Worm (Caenorhabditis elegans) whole organism, L4 larva: ENCODE results near the gene T14B4.20.

Experiments used
- F10B5.3 ChIP-seq: sonication (generic microtip); optimal IDR thresholded peaks from 2 replicates; lab custom pipeline; 2016; ENCODE audit warnings: mild to moderate bottlenecking, missing genetic modification characterization, missing compliant biosample characterization
- F37D6.2 ChIP-seq: sonication (generic microtip); optimal IDR thresholded peaks from 2 replicates; lab custom pipeline; 2016; ENCODE audit warnings: mild to moderate bottlenecking, missing genetic modification characterization, missing compliant biosample characterization
- T20F7.1 ChIP-seq: fragments of 200-800 bp; sonication (Bioruptor generic); optimal IDR thresholded peaks from 2 replicates; lab custom pipeline; 2018; ENCODE audit warnings: mild to moderate bottlenecking, missing genetic modification characterization, missing compliant biosample characterization
- T26A8.4 ChIP-seq: fragments of 200-800 bp; sonication (Bioruptor generic); IDR thresholded peaks from 2 replicates; pipeline ENCODE4 v1.3.6; 2022; ENCODE audit warnings: missing genetic modification characterization, missing compliant biosample characterization
- Y48G9A.11 ChIP-seq: fragments of 200-800 bp; sonication (Bioruptor generic); IDR thresholded peaks from 2 replicates; pipeline ENCODE4 v1.3.6; 2022; ENCODE audit warnings: missing genetic modification reagents, missing genetic modification characterization, missing compliant biosample characterization
- Y5F2A.4 ChIP-seq: fragments of 200-800 bp; sonication (Bioruptor generic); optimal IDR thresholded peaks from 2 replicates; lab custom pipeline; 2018; ENCODE audit warnings: mild to moderate bottlenecking, missing genetic modification characterization, missing compliant biosample characterization
- Y75B8A.6 ChIP-seq: fragments of 200-800 bp; sonication (Bioruptor generic); IDR thresholded peaks from 2 replicates; pipeline ENCODE4 v1.3.6; 2022; ENCODE audit warnings: missing genetic modification reagents, missing genetic modification characterization, missing compliant biosample characterization
- ZK337.2 ChIP-seq: fragments of 200-800 bp; sonication (Bioruptor generic); IDR thresholded peaks from 2 replicates; pipeline ENCODE4 v1.3.6; 2022; ENCODE audit warnings: missing genetic modification reagents, missing genetic modification characterization, missing compliant biosample characterization
- ama-1 ChIP-seq: fragments of 150-350 bp; optimal IDR thresholded peaks from 2 replicates; lab custom pipeline; 2014; ENCODE audit warnings: inconsistent platforms, mixed read lengths
- arid-1 ChIP-seq: fragments of 200-800 bp; sonication (Bioruptor generic); conservative IDR thresholded peaks from 2 replicates; pipeline ENCODE4 v1.3.6; 2022; ENCODE audit warnings: missing genetic modification reagents, missing genetic modification characterization, missing compliant biosample characterization
- attf-4 ChIP-seq: sonication (generic microtip); optimal IDR thresholded peaks from 3 replicates; lab custom pipeline; 2017; ENCODE audit warnings: missing biosample characterization, missing genetic modification characterization
- ceh-28 ChIP-seq: fragments of 150-350 bp; optimal IDR thresholded peaks from 2 replicates; lab custom pipeline; 2014; ENCODE audit warnings: missing biosample characterization, missing genetic modification reagents, missing genetic modification characterization
- ceh-62 ChIP-seq: sonication (generic microtip); optimal IDR thresholded peaks from 2 replicates; lab custom pipeline; 2017; ENCODE audit warnings: missing biosample characterization, missing genetic modification characterization
- ceh-82 ChIP-seq: sonication (generic microtip); optimal IDR thresholded peaks from 2 replicates; lab custom pipeline; 2017; ENCODE audit warnings: missing biosample characterization, missing genetic modification characterization
- ces-1 ChIP-seq: fragments of 150-350 bp; sonication (generic microtip); optimal IDR thresholded peaks from 4 replicates; lab custom pipeline; 2014; ENCODE audit warnings: missing biosample characterization, missing genetic modification reagents, missing genetic modification characterization
- daf-16 ChIP-seq, 3 experiments: sonication (generic microtip); optimal IDR thresholded peaks; 2 replicates each; lab custom pipeline; 2016 to 2017; ENCODE audit warnings: missing genetic modification characterization in 3 of 3, missing genetic modification reagents in 3 of 3, mild to moderate bottlenecking in 2 of 3, missing compliant biosample characterization in 2 of 3, missing biosample characterization in 1 of 3, moderate library complexity in 1 of 3
- daf-8 ChIP-seq: fragments of 200-800 bp; sonication (Bioruptor generic); IDR thresholded peaks from 2 replicates; pipeline ENCODE4 v1.3.6; 2022; ENCODE audit warnings: missing genetic modification characterization, missing compliant biosample characterization
- dmd-9 ChIP-seq: fragments of 200-800 bp; sonication (Bioruptor generic); IDR thresholded peaks from 2 replicates; pipeline ENCODE4 v1.3.6; 2022; ENCODE audit warnings: missing genetic modification reagents, missing genetic modification characterization, missing compliant biosample characterization
- duxl-1 ChIP-seq: sonication (generic microtip); optimal IDR thresholded peaks from 2 replicates; lab custom pipeline; 2016; ENCODE audit warnings: mild to moderate bottlenecking, missing genetic modification characterization, moderate library complexity, missing compliant biosample characterization; ENCODE audit not compliant: poor library complexity
- dve-1 ChIP-seq: sonication (generic microtip); optimal IDR thresholded peaks from 2 replicates; lab custom pipeline; 2017; ENCODE audit warnings: antibody characterized with exemption, mild to moderate bottlenecking, missing genetic modification characterization, missing compliant biosample characterization; ENCODE audit not compliant: insufficient read depth
- egl-43 ChIP-seq: fragments of 200-800 bp; sonication (Bioruptor generic); IDR thresholded peaks from 2 replicates; pipeline ENCODE4 v1.3.6; 2022; ENCODE audit warnings: missing genetic modification reagents, missing genetic modification characterization, missing compliant biosample characterization
- fkh-10 ChIP-seq: fragments of 150-350 bp; optimal IDR thresholded peaks from 2 replicates; lab custom pipeline; 2014; ENCODE audit warnings: missing biosample characterization, missing genetic modification reagents, missing genetic modification characterization
- fos-1 ChIP-seq: fragments of 150-350 bp; optimal IDR thresholded peaks from 2 replicates; lab custom pipeline; 2014; ENCODE audit warnings: missing biosample characterization, missing genetic modification characterization
- hlh-11 ChIP-seq: fragments of 200-800 bp; sonication (Bioruptor generic); optimal IDR thresholded peaks from 2 replicates; lab custom pipeline; 2018; ENCODE audit warnings: mild to moderate bottlenecking, missing genetic modification characterization, missing compliant biosample characterization
- hmg-1.1 ChIP-seq: fragments of 200-800 bp; sonication (Bioruptor generic); IDR thresholded peaks from 2 replicates; pipeline ENCODE4 v1.3.6; 2022; ENCODE audit warnings: missing genetic modification reagents, missing genetic modification characterization, missing compliant biosample characterization
- lin-38 ChIP-seq: fragments of 200-800 bp; sonication (Bioruptor generic); IDR thresholded peaks from 2 replicates; pipeline ENCODE4 v1.3.6; 2022; ENCODE audit warnings: missing genetic modification reagents, missing genetic modification characterization, missing compliant biosample characterization
- mdl-1 ChIP-seq, 2 experiments: fragments of 150-350 bp in 1 of 2; sonication (generic microtip) in 1 of 2; optimal IDR thresholded peaks; 2 replicates each; lab custom pipeline; 2014 to 2017; ENCODE audit warnings: missing biosample characterization in 2 of 2, missing genetic modification characterization in 2 of 2
- mxl-2 ChIP-seq: fragments of 200-800 bp; sonication (Bioruptor generic); conservative IDR thresholded peaks from 2 replicates; pipeline ENCODE4 v1.3.6; 2022; ENCODE audit warnings: missing genetic modification reagents, missing genetic modification characterization, missing compliant biosample characterization
- mxl-3 ChIP-seq: fragments of 200-800 bp; sonication (Bioruptor generic); optimal IDR thresholded peaks from 2 replicates; lab custom pipeline; 2018; ENCODE audit warnings: mild to moderate bottlenecking, missing genetic modification characterization, missing compliant biosample characterization
- nhr-102 ChIP-seq: sonication (generic microtip); optimal IDR thresholded peaks from 2 replicates; lab custom pipeline; 2016; ENCODE audit warnings: mild to moderate bottlenecking, missing genetic modification characterization, moderate library complexity, missing compliant biosample characterization
- nhr-11 ChIP-seq: fragments of 150-350 bp; optimal IDR thresholded peaks from 2 replicates; lab custom pipeline; 2014; ENCODE audit warnings: missing biosample characterization, missing genetic modification characterization
- nhr-111 ChIP-seq: fragments of 200-800 bp; sonication (Bioruptor generic); optimal IDR thresholded peaks from 2 replicates; lab custom pipeline; 2018; ENCODE audit warnings: mild to moderate bottlenecking, missing genetic modification characterization, missing compliant biosample characterization
- nhr-237 ChIP-seq: sonication (generic microtip); optimal IDR thresholded peaks from 2 replicates; lab custom pipeline; 2017; ENCODE audit warnings: missing biosample characterization, missing genetic modification characterization
- nhr-28 ChIP-seq: fragments of 150-350 bp; optimal IDR thresholded peaks from 2 replicates; lab custom pipeline; 2014; ENCODE audit warnings: missing biosample characterization, missing genetic modification characterization
- nhr-6 ChIP-seq: fragments of 150-350 bp; optimal IDR thresholded peaks from 2 replicates; lab custom pipeline; 2014; ENCODE audit warnings: missing biosample characterization, missing genetic modification characterization
- nhr-76 ChIP-seq: fragments of 150-350 bp; optimal IDR thresholded peaks from 2 replicates; lab custom pipeline; 2014; ENCODE audit warnings: missing biosample characterization, missing genetic modification characterization
- nhr-77 ChIP-seq: fragments of 150-350 bp; optimal IDR thresholded peaks from 2 replicates; lab custom pipeline; 2014; ENCODE audit warnings: missing biosample characterization, missing genetic modification characterization
- set-16 ChIP-seq: fragments of 200-800 bp; sonication (Bioruptor generic); IDR thresholded peaks from 2 replicates; pipeline ENCODE4 v1.3.6; 2022; ENCODE audit warnings: missing genetic modification reagents, missing genetic modification characterization, missing compliant biosample characterization
- spr-3 ChIP-seq: fragments of 200-800 bp; sonication (Bioruptor generic); optimal IDR thresholded peaks from 2 replicates; lab custom pipeline; 2018; ENCODE audit warnings: mild to moderate bottlenecking, missing genetic modification characterization, missing compliant biosample characterization
- tag-97 ChIP-seq: fragments of 200-800 bp; sonication (Bioruptor generic); IDR thresholded peaks from 2 replicates; pipeline ENCODE4 v1.3.6; 2022; ENCODE audit warnings: missing genetic modification characterization, missing compliant biosample characterization
- unc-130 ChIP-seq: sonication (generic microtip); optimal IDR thresholded peaks from 2 replicates; lab custom pipeline; 2016; ENCODE audit warnings: missing genetic modification reagents, missing genetic modification characterization, missing compliant biosample characterization
- unc-39 ChIP-seq: sonication (generic microtip); optimal IDR thresholded peaks from 2 replicates; lab custom pipeline; 2017; ENCODE audit warnings: missing biosample characterization, missing genetic modification characterization
- unc-62 ChIP-seq, 3 experiments: fragments of 150-350 bp in 1 of 3; sonication (generic microtip); optimal IDR thresholded peaks in 2 of 3; peaks in 1 of 3; 1 replicate in 1 of 3; 2 replicates in 2 of 3; lab custom pipeline; 2014 to 2017; ENCODE audit warnings: missing biosample characterization in 3 of 3, missing genetic modification characterization in 3 of 3, missing genetic modification reagents in 3 of 3, missing genotype in 1 of 3
- vab-7 ChIP-seq: fragments of 200-800 bp; sonication (Bioruptor generic); IDR thresholded peaks from 2 replicates; pipeline ENCODE4 v1.3.6; 2022; ENCODE audit warnings: missing genetic modification reagents, missing genetic modification characterization, missing compliant biosample characterization
- zfp-2 ChIP-seq: sonication (generic microtip); optimal IDR thresholded peaks from 2 replicates; lab custom pipeline; 2016; ENCODE audit warnings: mild to moderate bottlenecking, missing genetic modification characterization, missing compliant biosample characterization
- zip-11 ChIP-seq: fragments of 200-800 bp; sonication (Bioruptor generic); IDR thresholded peaks from 2 replicates; pipeline ENCODE4 v1.3.6; 2022; ENCODE audit warnings: missing genetic modification characterization, missing compliant biosample characterization

T14B4.20 gene

ce11 chrII:6734674-6735073 is 18.0 kb downstream of the T14B4.20 start, which contains the start of gene T14B4.3 (continued):
- TF ChIP-seq nhr-102 (tag; lab: Kevin White, UChicago) (no peak), tag-97 (GFP tag; lab: Robert Waterston, UW) (no peak), unc-130 (peak; percentile 76), attf-4 (tag; lab: Kevin White, UChicago) (no peak), nhr-11 (tag; lab: Kevin White, UChicago) (peak; percentile 45), dmd-9 (GFP tag; lab: Robert Waterston, UW) (no peak), F37D6.2 (tag; lab: Kevin White, UChicago) (no peak), nhr-237 (tag; lab: Kevin White, UChicago) (no peak), Y5F2A.4 (GFP tag; lab: Kevin White, UChicago) (no peak), F10B5.3 (tag; lab: Kevin White, UChicago) (no peak), spr-3 (GFP tag; lab: Kevin White, UChicago) (no peak), nhr-77 (tag; lab: Kevin White, UChicago) (peak; percentile 77), arid-1 (GFP tag; lab: Robert Waterston, UW) (no peak)

- TF ChIP-seq nhr-111 (GFP tag; lab: Kevin White, UChicago) (no peak), lin-38 (GFP tag; lab: Robert Waterston, UW) (peak; percentile 53)
- TF ChIP-seq, all 104 proteins: peak for 1
Measured at ce11 chrII:6736066-6736465, 19.4 kb downstream of the T14B4.20 start, which contains the start of gene mrps-18.C. Gene mrps-18.C (plus strand): TSS chrII:6736203.

ce11 chrII:6736604-6737003 is 19.9 kb downstream of the T14B4.20 start, which contains the start of gene T14B4.1:
Gene T14B4.1 (plus strand): TSS chrII:6736904.
- TF ChIP-seq Y48G9A.11 (GFP tag; lab: Robert Waterston, UW) (no peak), dmd-9 (GFP tag; lab: Robert Waterston, UW) (no peak), ceh-82 (tag; lab: Kevin White, UChicago) (no peak), T26A8.4 (GFP tag; lab: Robert Waterston, UW) (no peak), set-16 (no peak), fos-1 (tag; lab: Kevin White, UChicago) (no peak), F10B5.3 (tag; lab: Kevin White, UChicago) (no peak), ceh-28 (tag; lab: Kevin White, UChicago) (no peak), nhr-76 (no peak), ama-1 (lab: Kevin White, UChicago) (no peak), fkh-10 (GFP tag; lab: Kevin White, UChicago) (no peak), attf-4 (tag; lab: Kevin White, UChicago) (no peak), F37D6.2 (tag; lab: Kevin White, UChicago) (no peak), dve-1 (no peak), zip-11 (GFP tag; lab: Robert Waterston, UW) (no peak), duxl-1 (no peak), unc-39 (tag; lab: Kevin White, UChicago) (no peak)

- TF ChIP-seq mxl-3 (GFP tag; lab: Kevin White, UChicago) (peak; percentile 59), nhr-6 (tag; lab: Kevin White, UChicago) (no peak), ZK337.2 (GFP tag; lab: Robert Waterston, UW) (peak; percentile 65; the same call in 1 of the 2 replicates), nhr-28 (tag; lab: Kevin White, UChicago) (peak; percentile 66), Y75B8A.6 (no peak), F10B5.3 (tag; lab: Kevin White, UChicago) (no peak), ces-1 (no peak), zfp-2 (no peak), unc-62 (GFP tag; optimal IDR thresholded peaks at IDR 0.05 in 1 of 2; lab: Kevin White, UChicago) (peak in 1 of 2 experiments; percentile 32), unc-62 (tag; optimal IDR thresholded peaks at IDR 0.05; lab: Kevin White, UChicago) (no peak), hlh-11 (tag; lab: Kevin White, UChicago) (peak; percentile 21), egl-43 (GFP tag; lab: Robert Waterston, UW) (no peak), hmg-1.1 (peak; percentile 58; the same call in 1 of the 2 replicates), T20F7.1 (GFP tag; lab: Kevin White, UChicago) (peak; percentile 77), mdl-1 (tag; optimal IDR thresholded peaks at IDR 0.05; lab: Kevin White, UChicago) (no peak), mxl-2 (GFP tag; lab: Robert Waterston, UW) (no peak), daf-8 (GFP tag; lab: Robert Waterston, UW) (no peak), T26A8.4 (GFP tag; lab: Robert Waterston, UW) (no peak), ceh-62 (no peak), daf-16 (GFP tag; optimal IDR thresholded peaks at IDR 0.05; lab: Kevin White, UChicago) (no peak), daf-16 (tag; optimal IDR thresholded peaks at IDR 0.05; lab: Kevin White, UChicago) (no peak), vab-7 (0 out of 2 replicates have a peak, but pooled peaks have one; percentile 28)
Measured at ce11 chrII:6741428-6741827, 24.7 kb downstream of the T14B4.20 start, which contains the start of gene exos-8. Gene exos-8 (plus strand): TSS chrII:6741691.
